Worm (Caenorhabditis elegans) whole organism, young adult: ENCODE data around the gene C34B4.4.

Experiments
- B0019.2 ChIP-seq: fragments of 200-800 bp; sonication (Bioruptor generic); conservative IDR thresholded peaks from 2 replicates; pipeline ENCODE4 v1.3.6; 2022; ENCODE audit warnings: missing genetic modification reagents, missing genetic modification characterization, missing compliant biosample characterization
- B0336.3 ChIP-seq: fragments of 200-800 bp; sonication (Bioruptor generic); IDR thresholded peaks from 2 replicates; pipeline ENCODE4 v1.3.6; 2022; ENCODE audit warnings: missing genetic modification characterization, missing compliant biosample characterization
- C06A6.2 ChIP-seq: fragments of 200-800 bp; sonication (Bioruptor generic); conservative IDR thresholded peaks from 2 replicates; pipeline ENCODE4 v1.3.6; 2022; ENCODE audit warnings: missing genetic modification characterization, missing compliant biosample characterization
- F22D6.2 ChIP-seq: sonication (generic microtip); optimal IDR thresholded peaks from 2 replicates; lab custom pipeline; 2016; ENCODE audit warnings: mild to moderate bottlenecking, missing genetic modification characterization, missing compliant biosample characterization
- F33H1.4 ChIP-seq: fragments of 200-800 bp; sonication (Bioruptor generic); IDR thresholded peaks from 2 replicates; pipeline ENCODE4 v1.3.6; 2022; ENCODE audit warnings: missing genetic modification reagents, missing genetic modification characterization, missing compliant biosample characterization
- F39B2.1 ChIP-seq: fragments of 200-800 bp; sonication (Bioruptor generic); IDR thresholded peaks from 2 replicates; pipeline ENCODE4 v1.3.6; 2022; ENCODE audit warnings: missing genetic modification reagents, missing genetic modification characterization, missing compliant biosample characterization
- F57A8.1 ChIP-seq: fragments of 200-800 bp; sonication (Bioruptor generic); optimal IDR thresholded peaks from 2 replicates; lab custom pipeline; 2018; ENCODE audit warnings: mild to moderate bottlenecking, missing genetic modification characterization, moderate library complexity, missing compliant biosample characterization
- T26A5.8 ChIP-seq: sonication (generic microtip); optimal IDR thresholded peaks from 2 replicates; lab custom pipeline; 2016; ENCODE audit warnings: missing genetic modification characterization, missing compliant biosample characterization
- Y56A3A.18 ChIP-seq: fragments of 200-800 bp; sonication (Bioruptor generic); IDR thresholded peaks from 2 replicates; pipeline ENCODE4 v1.3.6; 2022; ENCODE audit warnings: missing genetic modification reagents, missing genetic modification characterization, missing compliant biosample characterization
- ZK185.1 ChIP-seq: sonication (generic microtip); optimal IDR thresholded peaks from 2 replicates; lab custom pipeline; 2016; ENCODE audit warnings: mild to moderate bottlenecking, missing genetic modification characterization, missing compliant biosample characterization; ENCODE audit not compliant: poor library complexity, severe bottlenecking
- cebp-1 ChIP-seq, 2 experiments: fragments of 200-800 bp in 1 of 2; sonication (Bioruptor generic) in 1 of 2; sonication (generic microtip) in 1 of 2; IDR thresholded peaks in 1 of 2; optimal IDR thresholded peaks in 1 of 2; 2 replicates each; pipeline versions ENCODE4 v1.3.6 to Lab custom; 2017 to 2022; ENCODE audit warnings: missing compliant biosample characterization in 2 of 2, missing genetic modification characterization in 2 of 2, mild to moderate bottlenecking in 1 of 2, missing genetic modification reagents in 1 of 2, moderate library complexity in 1 of 2
- ceh-27 ChIP-seq: fragments of 200-800 bp; sonication (Bioruptor generic); optimal IDR thresholded peaks from 2 replicates; lab custom pipeline; 2018; ENCODE audit warnings: mild to moderate bottlenecking, missing genetic modification characterization, moderate library complexity, missing compliant biosample characterization
- dpff-1 ChIP-seq: sonication (generic microtip); optimal IDR thresholded peaks from 2 replicates; lab custom pipeline; 2017; ENCODE audit warnings: mild to moderate bottlenecking, missing genetic modification characterization, missing compliant biosample characterization
- efl-1 ChIP-seq: fragments of 150-350 bp; optimal IDR thresholded peaks from 2 replicates; lab custom pipeline; 2014; ENCODE audit warnings: missing biosample characterization, missing genetic modification reagents, missing genetic modification characterization
- ets-4 ChIP-seq: fragments of 200-800 bp; sonication (Bioruptor generic); optimal IDR thresholded peaks from 2 replicates; lab custom pipeline; 2018; ENCODE audit warnings: mild to moderate bottlenecking, missing genetic modification characterization, missing compliant biosample characterization
- hlh-12 ChIP-seq: sonication (generic microtip); optimal IDR thresholded peaks from 2 replicates; lab custom pipeline; 2016; ENCODE audit warnings: missing genetic modification characterization, missing compliant biosample characterization
- hrde-1 ChIP-seq: sonication (generic microtip); optimal IDR thresholded peaks from 2 replicates; lab custom pipeline; 2016; ENCODE audit warnings: missing genetic modification characterization, mild to moderate bottlenecking, missing compliant biosample characterization, moderate library complexity, missing genotype, missing genetic modification reagents, borderline replicate concordance
- lin-26 ChIP-seq: fragments of 200-800 bp; sonication (Bioruptor generic); IDR thresholded peaks from 2 replicates; pipeline ENCODE4 v1.3.6; 2022; ENCODE audit warnings: missing genetic modification reagents, missing genetic modification characterization, missing compliant biosample characterization
- lsl-1 ChIP-seq: fragments of 200-800 bp; sonication (Bioruptor generic); optimal IDR thresholded peaks from 2 replicates; lab custom pipeline; 2018; ENCODE audit warnings: mild to moderate bottlenecking, missing genetic modification characterization, moderate library complexity, missing compliant biosample characterization
- madf-3 ChIP-seq: fragments of 200-800 bp; sonication (Bioruptor generic); IDR thresholded peaks from 2 replicates; pipeline ENCODE4 v1.3.6; 2022; ENCODE audit warnings: missing genetic modification reagents, missing genetic modification characterization, missing compliant biosample characterization
- madf-6 ChIP-seq: fragments of 200-800 bp; sonication (Bioruptor generic); IDR thresholded peaks from 2 replicates; pipeline ENCODE4 v1.3.6; 2022; ENCODE audit warnings: missing genetic modification reagents, missing genetic modification characterization, missing compliant biosample characterization
- madf-8 ChIP-seq: fragments of 200-800 bp; sonication (Bioruptor generic); conservative IDR thresholded peaks from 2 replicates; pipeline ENCODE4 v1.3.6; 2022; ENCODE audit warnings: missing genetic modification reagents, missing genetic modification characterization, missing compliant biosample characterization
- mxl-1 ChIP-seq: sonication (generic microtip); optimal IDR thresholded peaks from 2 replicates; lab custom pipeline; 2016; ENCODE audit warnings: missing genetic modification characterization, missing compliant biosample characterization
- nfyb-1 ChIP-seq: fragments of 200-800 bp; sonication (Bioruptor generic); IDR thresholded peaks from 2 replicates; pipeline ENCODE4 v1.3.6; 2022; ENCODE audit warnings: missing genetic modification reagents, missing genetic modification characterization, missing compliant biosample characterization
- nhr-80 ChIP-seq: sonication (generic microtip); optimal IDR thresholded peaks from 2 replicates; lab custom pipeline; 2016; ENCODE audit warnings: missing genetic modification characterization, missing compliant biosample characterization
- rec-8 ChIP-seq, 2 experiments: sonication (generic microtip); optimal IDR thresholded peaks; 2 replicates each; lab custom pipeline; 2016; ENCODE audit warnings: mild to moderate bottlenecking in 2 of 2, missing genetic modification characterization in 2 of 2, missing genetic modification reagents in 2 of 2, missing genotype in 2 of 2, missing biosample characterization in 1 of 2, missing compliant biosample characterization in 1 of 2, moderate library complexity in 1 of 2
- snpc-4 ChIP-seq, 5 experiments: fragments of 150-350 bp in 1 of 5; sonication (generic microtip) in 4 of 5; optimal IDR thresholded peaks; 2 replicates each; lab custom pipeline; 2014 to 2018; ENCODE audit warnings: missing genetic modification characterization in 5 of 5, missing biosample characterization in 3 of 5, antibody characterized with exemption in 2 of 5, mild to moderate bottlenecking in 2 of 5, missing compliant biosample characterization in 2 of 5, missing genotype in 2 of 5, moderate library complexity in 2 of 5, missing genetic modification reagents in 1 of 5
- zim-3 ChIP-seq: sonication (generic microtip); optimal IDR thresholded peaks from 2 replicates; lab custom pipeline; 2017; ENCODE audit warnings: mild to moderate bottlenecking, missing genetic modification characterization, moderate library complexity, missing compliant biosample characterization
- ztf-28 ChIP-seq: fragments of 200-800 bp; sonication (Bioruptor generic); IDR thresholded peaks from 2 replicates; pipeline ENCODE4 v1.3.6; 2022; ENCODE audit warnings: missing genetic modification reagents, missing genetic modification characterization, missing compliant biosample characterization
- ztf-3 ChIP-seq: fragments of 200-800 bp; sonication (Bioruptor generic); optimal IDR thresholded peaks from 2 replicates; lab custom pipeline; 2018; ENCODE audit warnings: mild to moderate bottlenecking, missing genetic modification characterization, missing compliant biosample characterization

C34B4.4 gene

ce11 chrV:13116114-13116603 lies 26.0 kb downstream of the C34B4.4 start, which contains the start of gene acly-2:
Gene acly-2, plus strand, starts transcription at chrV:13116488.
- TF ChIP-seq lin-26 (GFP tag; lab: Robert Waterston, UW) (no peak), madf-8 (GFP tag; lab: Robert Waterston, UW) (peak; percentile 18; the same call in 1 of the 2 replicates), B0019.2 (no peak), lsl-1 (GFP tag; lab: Kevin White, UChicago) (no peak), snpc-4 (GFP tag; optimal IDR thresholded peaks at IDR 0.05; lab: Kevin White, UChicago) (no peak), snpc-4 (tag; optimal IDR thresholded peaks at IDR 0.05; lab: Kevin White, UChicago) (peak in 1 of 4 experiments; percentile 27), efl-1 (GFP tag; lab: Kevin White, UChicago) (peak; percentile 54), F39B2.1 (GFP tag; lab: Robert Waterston, UW) (no peak), madf-6 (GFP tag; lab: Robert Waterston, UW) (peak; percentile 59)

DNA sequence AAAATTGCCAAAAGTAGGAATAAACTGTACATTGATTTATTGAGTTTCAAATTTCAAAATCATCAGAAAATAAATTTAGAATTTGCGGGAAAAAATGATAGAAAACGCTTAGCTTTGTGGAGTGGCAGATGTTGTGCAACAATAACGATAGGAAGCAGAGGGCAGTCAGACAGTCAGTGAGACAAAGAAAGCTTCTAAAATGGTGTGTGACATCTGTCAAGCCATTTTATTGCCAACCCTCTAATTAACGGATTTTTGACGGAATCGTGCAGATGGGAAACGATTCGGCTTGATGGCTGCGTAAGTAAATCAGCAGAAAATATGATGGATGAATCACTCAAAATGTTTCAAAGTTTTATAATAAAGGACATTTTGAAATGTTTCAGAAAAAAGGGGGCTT lies 29.9 kb downstream of the C34B4.4 start, which contains the start of gene max-1:
TSS of gene max-1 (minus strand) at position 124 of the 400 bp plus-strand sequence.
- TF ChIP-seq C06A6.2 (GFP tag; lab: Robert Waterston, UW), result no peak
- TF ChIP-seq cebp-1 (GFP tag; IDR thresholded peaks at IDR 0.05; lab: Robert Waterston, UW), result no peak
- TF ChIP-seq cebp-1 (tag; optimal IDR thresholded peaks at IDR 0.05; lab: Kevin White, UChicago), result no peak
- no peak for TF ChIP-seq nhr-80 (tag; lab: Kevin White, UChicago)
- 0 out of 2 replicates have a peak, but pooled peaks have one; percentile 12 for TF ChIP-seq B0336.3 (GFP tag; lab: Robert Waterston, UW)
- no peak for TF ChIP-seq zim-3 (tag; lab: Kevin White, UChicago)
- TF ChIP-seq hrde-1 (tag; lab: Kevin White, UChicago), result no peak
- 0 out of 2 replicates have a peak, but pooled peaks have one; percentile 63 for TF ChIP-seq madf-3
- TF ChIP-seq F57A8.1 (GFP tag; lab: Kevin White, UChicago), result no peak

DNA sequence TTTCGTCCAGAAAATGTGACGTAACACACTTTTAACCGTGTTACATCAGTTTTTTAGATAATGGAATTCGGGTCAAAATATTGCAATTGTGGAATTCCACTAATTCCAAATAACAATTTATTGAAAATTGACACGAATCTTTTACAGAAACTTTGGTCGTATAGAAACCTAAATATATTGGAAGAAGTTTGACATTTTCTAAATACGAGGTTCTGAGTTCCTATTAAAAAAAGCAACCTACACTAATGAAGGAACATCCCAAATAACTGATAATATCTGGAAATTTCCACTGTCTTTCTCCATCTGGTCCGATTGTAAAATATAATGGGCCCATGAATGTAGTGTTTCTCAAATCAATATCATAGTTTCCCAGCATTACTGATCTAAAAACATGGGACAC lies 31.1 kb downstream of the C34B4.4 start:
- TF ChIP-seq ets-4 (GFP tag; lab: Kevin White, UChicago) (no peak), F33H1.4 (no peak), ceh-27 (no peak)

- TF ChIP-seq Y56A3A.18 (GFP tag; lab: Robert Waterston, UW), result 0 out of 2 replicates have a peak, but pooled peaks have one; percentile 32
- peak; percentile 56; the same call in 1 of the 2 replicates for TF ChIP-seq nfyb-1 (GFP tag; lab: Robert Waterston, UW)
- TF ChIP-seq, all 124 proteins: peak for 2; not testable (repeated sequence) for 122
Measured at ce11 chrV:13125942-13126341, 35.7 kb downstream of the C34B4.4 start.

ce11 chrV:13129895-13130294 lies 39.7 kb downstream of the C34B4.4 start, which contains the start of gene eat-6:
Gene eat-6, minus strand, starts transcription at chrV:13129995.
- TF ChIP-seq ztf-3 (GFP tag; lab: Kevin White, UChicago), result no peak
- no peak for TF ChIP-seq dpff-1 (tag; lab: Kevin White, UChicago)
- TF ChIP-seq mxl-1 (tag; lab: Kevin White, UChicago), result no peak
- no peak for TF ChIP-seq hlh-12
- TF ChIP-seq hrde-1 (tag; lab: Kevin White, UChicago), result no peak
- TF ChIP-seq cebp-1 (GFP tag; IDR thresholded peaks at IDR 0.05; lab: Robert Waterston, UW), result no peak
- TF ChIP-seq cebp-1 (tag; optimal IDR thresholded peaks at IDR 0.05; lab: Kevin White, UChicago), result no peak
- TF ChIP-seq ztf-28 (GFP tag; lab: Robert Waterston, UW), result no peak
- TF ChIP-seq F22D6.2 (tag; lab: Kevin White, UChicago), result no peak
- TF ChIP-seq rec-8 (tag; optimal IDR thresholded peaks at IDR 0.05; lab: Kevin White, UChicago), result no peak
- no peak for TF ChIP-seq T26A5.8
- TF ChIP-seq C06A6.2 (GFP tag; lab: Robert Waterston, UW), result no peak
- TF ChIP-seq ceh-27, result no peak
- no peak for TF ChIP-seq ZK185.1
